Worm (Caenorhabditis elegans): ENCODE data around the gene Y43F4A.4.

ce11 chrIII:13267046-13267445 is 21.7 kb downstream of the Y43F4A.4 start:
- TF ChIP-seq B0310.2 (tag; optimal IDR thresholded peaks at IDR 0.05), result no peak
- no peak for TF ChIP-seq hnd-1 (tag; optimal IDR thresholded peaks at IDR 0.05)
- TF ChIP-seq hmbx-1 (tag; optimal IDR thresholded peaks at IDR 0.05), result no peak
